Worm (Caenorhabditis elegans) whole organism, L4 larva: ENCODE measurements around the gene srg-57.

ENCODE experiments used
- D1046.2 ChIP-seq: fragments of 200-800 bp; sonication (Bioruptor generic); IDR thresholded peaks from 2 replicates; pipeline ENCODE4 v1.3.6; 2022; ENCODE audit warnings: missing genetic modification characterization, missing compliant biosample characterization
- F37D6.2 ChIP-seq: sonication (generic microtip); optimal IDR thresholded peaks from 2 replicates; lab custom pipeline; 2016; ENCODE audit warnings: mild to moderate bottlenecking, missing genetic modification characterization, missing compliant biosample characterization
- F44E2.7 ChIP-seq: fragments of 200-800 bp; sonication (Bioruptor generic); IDR thresholded peaks from 2 replicates; pipeline ENCODE4 v2.1.2; 2022; ENCODE audit warnings: missing genetic modification characterization, missing compliant biosample characterization
- F49E8.2 ChIP-seq: sonication (generic microtip); optimal IDR thresholded peaks from 2 replicates; lab custom pipeline; 2016; ENCODE audit warnings: missing compliant biosample characterization, mild to moderate bottlenecking, missing genetic modification characterization, borderline replicate concordance
- Y75B8A.6 ChIP-seq: fragments of 200-800 bp; sonication (Bioruptor generic); IDR thresholded peaks from 2 replicates; pipeline ENCODE4 v1.3.6; 2022; ENCODE audit warnings: missing genetic modification reagents, missing genetic modification characterization, missing compliant biosample characterization
- ZK546.5 ChIP-seq, 2 experiments: sonication (generic microtip); optimal IDR thresholded peaks; 2 replicates each; lab custom pipeline; 2017; ENCODE audit warnings: missing biosample characterization in 2 of 2, missing genetic modification characterization in 2 of 2
- aha-1 ChIP-seq: fragments of 150-350 bp; peaks from one replicate; lab custom pipeline; 2014; ENCODE audit warnings: missing biosample characterization, missing genetic modification characterization
- arid-1 ChIP-seq: fragments of 200-800 bp; sonication (Bioruptor generic); conservative IDR thresholded peaks from 2 replicates; pipeline ENCODE4 v1.3.6; 2022; ENCODE audit warnings: missing genetic modification reagents, missing genetic modification characterization, missing compliant biosample characterization
- ceh-44 ChIP-seq: fragments of 200-800 bp; sonication (Bioruptor generic); IDR thresholded peaks from 2 replicates; pipeline ENCODE4 v1.3.6; 2022; ENCODE audit warnings: missing genetic modification reagents, missing genetic modification characterization, missing compliant biosample characterization
- ceh-62 ChIP-seq: sonication (generic microtip); optimal IDR thresholded peaks from 2 replicates; lab custom pipeline; 2017; ENCODE audit warnings: missing biosample characterization, missing genetic modification characterization
- daf-12 ChIP-seq: fragments of 150-350 bp; optimal IDR thresholded peaks from 2 replicates; lab custom pipeline; 2014; ENCODE audit warnings: missing biosample characterization, missing genetic modification reagents, missing genetic modification characterization
- egl-43 ChIP-seq: fragments of 200-800 bp; sonication (Bioruptor generic); IDR thresholded peaks from 2 replicates; pipeline ENCODE4 v1.3.6; 2022; ENCODE audit warnings: missing genetic modification reagents, missing genetic modification characterization, missing compliant biosample characterization
- fos-1 ChIP-seq: fragments of 150-350 bp; optimal IDR thresholded peaks from 2 replicates; lab custom pipeline; 2014; ENCODE audit warnings: missing biosample characterization, missing genetic modification characterization
- jun-1 ChIP-seq: fragments of 150-350 bp; optimal IDR thresholded peaks from 2 replicates; lab custom pipeline; 2014; ENCODE audit warnings: missing biosample characterization, missing genetic modification reagents, missing genetic modification characterization
- lin-38 ChIP-seq: fragments of 200-800 bp; sonication (Bioruptor generic); IDR thresholded peaks from 2 replicates; pipeline ENCODE4 v1.3.6; 2022; ENCODE audit warnings: missing genetic modification reagents, missing genetic modification characterization, missing compliant biosample characterization
- lir-3 ChIP-seq: sonication (generic microtip); optimal IDR thresholded peaks from 2 replicates; lab custom pipeline; 2016; ENCODE audit warnings: mild to moderate bottlenecking, missing genetic modification characterization, missing compliant biosample characterization
- mdt-29 ChIP-seq: fragments of 200-800 bp; sonication (Bioruptor generic); IDR thresholded peaks from 2 replicates; pipeline ENCODE4 v1.3.6; 2022; ENCODE audit warnings: missing genetic modification reagents, missing genetic modification characterization, missing compliant biosample characterization
- mxl-2 ChIP-seq: fragments of 200-800 bp; sonication (Bioruptor generic); conservative IDR thresholded peaks from 2 replicates; pipeline ENCODE4 v1.3.6; 2022; ENCODE audit warnings: missing genetic modification reagents, missing genetic modification characterization, missing compliant biosample characterization
- nhr-10 ChIP-seq: fragments of 150-350 bp; optimal IDR thresholded peaks from 2 replicates; lab custom pipeline; 2014; ENCODE audit warnings: missing biosample characterization, missing genetic modification characterization
- nhr-111 ChIP-seq: fragments of 200-800 bp; sonication (Bioruptor generic); optimal IDR thresholded peaks from 2 replicates; lab custom pipeline; 2018; ENCODE audit warnings: mild to moderate bottlenecking, missing genetic modification characterization, missing compliant biosample characterization
- nhr-28 ChIP-seq: fragments of 150-350 bp; optimal IDR thresholded peaks from 2 replicates; lab custom pipeline; 2014; ENCODE audit warnings: missing biosample characterization, missing genetic modification characterization
- pha-4 ChIP-seq, 2 experiments: fragments of 150-350 bp in 1 of 2; fragments of 200-800 bp in 1 of 2; sonication (Bioruptor generic) in 1 of 2; IDR thresholded peaks in 1 of 2; optimal IDR thresholded peaks in 1 of 2; 2 replicates each; pipeline versions ENCODE4 v1.3.6 to Lab custom; 2014 to 2022; ENCODE audit warnings: missing genetic modification characterization in 2 of 2, missing genetic modification reagents in 2 of 2, missing biosample characterization in 1 of 2, missing compliant biosample characterization in 1 of 2
- pqm-1 ChIP-seq: sonication (generic microtip); optimal IDR thresholded peaks from 2 replicates; lab custom pipeline; 2017; ENCODE audit warnings: missing biosample characterization, missing genetic modification characterization
- rbr-2 ChIP-seq: sonication (generic microtip); optimal IDR thresholded peaks from 2 replicates; lab custom pipeline; 2016; ENCODE audit warnings: missing genotype, missing genetic modification characterization, missing compliant biosample characterization
- sdz-12 ChIP-seq: fragments of 200-800 bp; sonication (Bioruptor generic); optimal IDR thresholded peaks from 2 replicates; lab custom pipeline; 2018; ENCODE audit warnings: mild to moderate bottlenecking, missing genetic modification characterization, missing compliant biosample characterization
- set-16 ChIP-seq: fragments of 200-800 bp; sonication (Bioruptor generic); IDR thresholded peaks from 2 replicates; pipeline ENCODE4 v1.3.6; 2022; ENCODE audit warnings: missing genetic modification reagents, missing genetic modification characterization, missing compliant biosample characterization
- snpc-1.2 ChIP-seq: fragments of 200-800 bp; sonication (Bioruptor generic); IDR thresholded peaks from 2 replicates; pipeline ENCODE4 v1.3.6; 2022; ENCODE audit warnings: missing genetic modification reagents, missing genetic modification characterization, missing compliant biosample characterization
- unc-62 ChIP-seq, 3 experiments: fragments of 150-350 bp in 1 of 3; sonication (generic microtip); optimal IDR thresholded peaks in 2 of 3; peaks in 1 of 3; 1 replicate in 1 of 3; 2 replicates in 2 of 3; lab custom pipeline; 2014 to 2017; ENCODE audit warnings: missing biosample characterization in 3 of 3, missing genetic modification characterization in 3 of 3, missing genetic modification reagents in 3 of 3, missing genotype in 1 of 3
- zag-1 ChIP-seq: fragments of 150-350 bp; optimal IDR thresholded peaks from 2 replicates; lab custom pipeline; 2014; ENCODE audit warnings: missing biosample characterization, missing genetic modification characterization
- ztf-7 ChIP-seq: fragments of 150-350 bp; optimal IDR thresholded peaks from 2 replicates; lab custom pipeline; 2014; ENCODE audit warnings: missing biosample characterization, missing genetic modification characterization

Gene srg-57

ce11 chrV:2710192-2710591, 24.1 kb downstream of the srg-57 start:
- TF ChIP-seq snpc-1.2 (GFP tag; lab: Robert Waterston, UW): no peak
- TF ChIP-seq ceh-62 (tag; lab: Kevin White, UChicago): no peak
- TF ChIP-seq jun-1 (tag; lab: Kevin White, UChicago): no peak
- TF ChIP-seq daf-12: no peak
- TF ChIP-seq ZK546.5 (tag; optimal IDR thresholded peaks at IDR 0.05; lab: Kevin White, UChicago): no peak
- TF ChIP-seq ztf-7 (tag; lab: Kevin White, UChicago): no peak
- no peak for TF ChIP-seq F49E8.2
- no peak for TF ChIP-seq rbr-2 (tag; lab: Kevin White, UChicago)
- no peak for TF ChIP-seq arid-1 (GFP tag; lab: Robert Waterston, UW)
- TF ChIP-seq zag-1 (tag; lab: Kevin White, UChicago): no peak
- no peak for TF ChIP-seq pqm-1 (tag; lab: Kevin White, UChicago)

ce11 chrV:2706379-2706778, 27.9 kb downstream of the srg-57 start:
- TF ChIP-seq mdt-29 (GFP tag; lab: Robert Waterston, UW) (no peak), set-16 (peak; percentile 62), lir-3 (no peak), nhr-10 (tag; lab: Kevin White, UChicago) (no peak), mxl-2 (GFP tag; lab: Robert Waterston, UW) (no peak), ceh-44 (GFP tag; lab: Robert Waterston, UW) (no peak), arid-1 (GFP tag; lab: Robert Waterston, UW) (no peak), D1046.2 (GFP tag; lab: Robert Waterston, UW) (0 out of 2 replicates have a peak, but pooled peaks have one; percentile 29)
- TF ChIP-seq, all 104 proteins: peak for 2

ce11 chrV:2703299-2703698, 31.0 kb downstream of the srg-57 start:
- TF ChIP-seq F37D6.2 (tag; lab: Kevin White, UChicago): no peak
- TF ChIP-seq F44E2.7 (GFP tag; lab: Robert Waterston, UW): 0 out of 2 replicates have a peak, but pooled peaks have one; percentile 13
- TF ChIP-seq aha-1 (tag; lab: Kevin White, UChicago): peak; percentile 90
- TF ChIP-seq nhr-10 (tag; lab: Kevin White, UChicago): no peak
- TF ChIP-seq egl-43 (GFP tag; lab: Robert Waterston, UW): 0 out of 2 replicates have a peak, but pooled peaks have one; percentile 24
- peak; percentile 38 for TF ChIP-seq sdz-12
- TF ChIP-seq nhr-28 (tag; lab: Kevin White, UChicago): no peak
- TF ChIP-seq set-16: peak; percentile 84
- TF ChIP-seq, all 104 proteins: peak for 5

- TF ChIP-seq unc-62 (GFP tag; optimal IDR thresholded peaks at IDR 0.05 in 1 of 2; lab: Kevin White, UChicago) (peak in 1 of 2 experiments; percentile 88), unc-62 (tag; optimal IDR thresholded peaks at IDR 0.05; lab: Kevin White, UChicago) (no peak), mdt-29 (GFP tag; lab: Robert Waterston, UW) (0 out of 2 replicates have a peak, but pooled peaks have one; percentile 9), fos-1 (tag; lab: Kevin White, UChicago) (no peak), set-16 (peak; percentile 82)
These were observed 31.4 kb downstream of the srg-57 start for ce11 chrV:2702883-2703282.

ce11 chrV:2698826-2699225, 35.4 kb downstream of the srg-57 start, which contains the start of gene nuo-5:
TSS of gene nuo-5 (plus strand) at chrV:2698972.
- TF ChIP-seq lin-38 (GFP tag; lab: Robert Waterston, UW) (0 out of 2 replicates have a peak, but pooled peaks have one; percentile 18), pha-4 (GFP tag; IDR thresholded peaks at IDR 0.05; lab: Robert Waterston, UW) (0 out of 2 replicates have a peak, but pooled peaks have one; percentile 27), pha-4 (tag; optimal IDR thresholded peaks at IDR 0.05; lab: Kevin White, UChicago) (no peak), nhr-111 (GFP tag; lab: Kevin White, UChicago) (no peak), unc-62 (GFP tag; optimal IDR thresholded peaks at IDR 0.05 in 1 of 2; lab: Kevin White, UChicago) (peak in 1 of 2 experiments; percentile 61), unc-62 (tag; optimal IDR thresholded peaks at IDR 0.05; lab: Kevin White, UChicago) (no peak), Y75B8A.6 (GFP tag; lab: Robert Waterston, UW) (no peak)
